Fruit fly (Drosophila melanogaster) whole organism, larva: ENCODE measurements around the gene FBXO11.

Experiments
- noc ChIP-seq: fragments of 200-800 bp; sonication (Bioruptor generic); optimal IDR thresholded peaks from 3 replicates; lab custom pipeline; 2019; ENCODE audit warnings: missing biosample characterization, mild to moderate bottlenecking, missing genetic modification characterization, moderate library complexity

FBXO11 gene

dm6 chr3R:9783240-9783917, 25.8 kb downstream of the FBXO11 start:
- TF ChIP-seq noc (tag; lab: Kevin White, UChicago) = no peak

- no peak for TF ChIP-seq noc (tag; lab: Kevin White, UChicago)
Observed at dm6 chr3R:9779764-9780163, 29.4 kb downstream of the FBXO11 start, which contains the start of gene CG12947. TSS of gene CG12947 (plus strand) at chr3R:9780064.

dm6 chr3R:9777941-9778360, 31.2 kb downstream of the FBXO11 start, which contains the start of gene RpS29:
TSS of gene RpS29 (plus strand) at chr3R:9778042.
- peak; percentile 73 for TF ChIP-seq noc (tag; lab: Kevin White, UChicago)

dm6 chr3R:9774821-9775220, 34.3 kb downstream of the FBXO11 start, which contains the start of gene topi:
TSS of gene topi (plus strand) at chr3R:9775121.
- TF ChIP-seq noc (tag; lab: Kevin White, UChicago) = no peak

- TF ChIP-seq noc (tag; lab: Kevin White, UChicago) = peak; percentile 73
Observed at dm6 chr3R:9774147-9774546, 35.0 kb downstream of the FBXO11 start, which contains the start of gene Whamy. TSS of gene Whamy (minus strand) at chr3R:9774419.

dm6 chr3R:9771519-9771972, 37.6 kb downstream of the FBXO11 start, which contains the start of gene CG9471:
TSS of gene CG9471 (minus strand) at chr3R:9771542.
- TF ChIP-seq noc (tag; lab: Kevin White, UChicago) = peak; percentile 97

- TF ChIP-seq noc (tag; lab: Kevin White, UChicago) = no peak
Observed at dm6 chr3R:9770127-9770526, 39.0 kb downstream of the FBXO11 start.

dm6 chr3R:9768884-9769283, 40.3 kb downstream of the FBXO11 start, which contains the start of gene MED6:
TSS of gene MED6 (minus strand) at chr3R:9768984.
- no peak for TF ChIP-seq noc (tag; lab: Kevin White, UChicago)

- peak; percentile 49 for TF ChIP-seq noc (tag; lab: Kevin White, UChicago)
Observed at dm6 chr3R:9767620-9768592, 41.3 kb downstream of the FBXO11 start, which contains the start of gene Naa80. TSS of gene Naa80 (plus strand) at chr3R:9767834.

dm6 chr3R:9762955-9763931, 45.9 kb downstream of the FBXO11 start, which contains the start of the genes Snap24 and CG8478:
TSS of gene Snap24 (minus strand) at chr3R:9763150.
TSS of gene CG8478 (plus strand) at chr3R:9763650.
- TF ChIP-seq noc (tag; lab: Kevin White, UChicago) = no peak

- TF ChIP-seq noc (tag; lab: Kevin White, UChicago) = no peak
Observed at dm6 chr3R:9759360-9760191, 49.6 kb downstream of the FBXO11 start, which contains the start of gene Mpi. TSS of gene Mpi (plus strand) at chr3R:9759622.

dm6 chr3R:9756187-9756586, 53.0 kb downstream of the FBXO11 start, which contains the start of the genes Alg12 and Rpt3R:
TSS of gene Alg12 (plus strand) at chr3R:9756491.
TSS of gene Rpt3R (minus strand) at chr3R:9756510.
- no peak for TF ChIP-seq noc (tag; lab: Kevin White, UChicago)

dm6 chr3R:9754487-9754886, 54.7 kb downstream of the FBXO11 start, which contains the start of gene Tti1:
TSS of gene Tti1 (minus strand) at chr3R:9754686.
- no peak for TF ChIP-seq noc (tag; lab: Kevin White, UChicago)
